Worm (Caenorhabditis elegans): Measurements from ENCODE around the gene cpi-1.
A peak's percentile ranks its signal among the peaks of the same experiment; 100 is the strongest.

Gene cpi-1

DNA sequence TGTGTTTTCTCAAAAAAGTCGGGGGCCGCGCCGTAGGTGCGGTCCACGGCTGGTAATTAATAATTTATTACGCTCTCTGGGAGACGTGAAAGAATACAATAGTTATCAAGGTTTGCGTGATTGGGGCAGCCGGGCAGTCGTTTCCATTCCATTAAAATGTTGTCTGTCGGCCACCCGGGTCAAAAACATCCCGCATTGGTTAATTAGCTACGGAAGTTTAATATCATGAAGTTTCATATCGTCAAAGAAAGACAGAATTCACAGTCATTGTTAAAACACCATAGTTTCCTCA is 781 bp upstream of the cpi-1 start:
- TF ChIP-seq dao-5 (tag; optimal IDR thresholded peaks at IDR 0.05) = no peak
- no peak for TF ChIP-seq him-1 (tag; optimal IDR thresholded peaks at IDR 0.05)
- TF ChIP-seq W03F9.2 (tag; optimal IDR thresholded peaks at IDR 0.05) = no peak

DNA sequence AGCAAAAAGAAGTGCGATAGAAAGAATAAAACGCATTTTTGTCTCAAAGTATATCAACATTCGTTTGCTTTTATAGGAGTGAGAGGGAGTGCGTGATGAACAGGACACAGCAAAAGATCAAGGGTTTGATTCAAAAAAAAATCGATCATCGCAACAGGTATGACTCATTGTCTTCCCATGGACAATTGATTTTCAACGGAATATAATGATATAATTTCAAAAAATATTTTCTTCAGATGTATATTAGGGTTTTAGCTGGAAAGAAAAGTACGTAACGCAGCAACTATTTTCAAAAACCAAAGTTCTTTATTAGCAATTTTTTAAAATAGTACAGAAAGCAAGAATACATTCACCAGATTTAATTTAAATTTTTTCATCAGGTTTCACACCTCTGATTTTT is 1.2 kb downstream of the cpi-1 start, which contains the start of gene K08B4.7:
Gene K08B4.7, minus strand, starts transcription at position 101 of the 400 bp plus-strand sequence.
- TF ChIP-seq W03F9.2 (tag; optimal IDR thresholded peaks at IDR 0.05) (no peak), dao-5 (tag; optimal IDR thresholded peaks at IDR 0.05) (no peak), him-1 (tag; optimal IDR thresholded peaks at IDR 0.05) (no peak)

DNA sequence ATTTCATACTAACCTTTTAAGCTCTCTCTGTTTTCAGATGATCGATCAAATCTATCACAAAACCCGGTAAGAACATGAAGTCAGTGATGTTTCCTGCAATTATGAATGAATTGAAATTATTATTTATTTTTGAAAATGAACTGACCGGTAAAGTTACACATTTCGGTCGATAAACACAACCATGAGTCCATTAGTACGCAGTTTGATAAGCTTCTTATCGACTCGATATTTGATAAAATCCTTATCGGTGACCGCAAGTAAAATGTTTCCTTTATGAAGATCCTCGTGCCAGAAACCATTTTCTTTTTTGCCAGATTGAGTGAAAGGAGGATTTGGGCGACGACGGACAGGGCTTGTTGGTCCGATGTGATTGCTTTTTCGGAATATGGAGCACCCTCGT is 7.0 kb downstream of the cpi-1 start:
- TF ChIP-seq dao-5 (tag; optimal IDR thresholded peaks at IDR 0.05) = no peak
- no peak for TF ChIP-seq W03F9.2 (tag; optimal IDR thresholded peaks at IDR 0.05)
- TF ChIP-seq him-1 (tag; optimal IDR thresholded peaks at IDR 0.05) = no peak

DNA sequence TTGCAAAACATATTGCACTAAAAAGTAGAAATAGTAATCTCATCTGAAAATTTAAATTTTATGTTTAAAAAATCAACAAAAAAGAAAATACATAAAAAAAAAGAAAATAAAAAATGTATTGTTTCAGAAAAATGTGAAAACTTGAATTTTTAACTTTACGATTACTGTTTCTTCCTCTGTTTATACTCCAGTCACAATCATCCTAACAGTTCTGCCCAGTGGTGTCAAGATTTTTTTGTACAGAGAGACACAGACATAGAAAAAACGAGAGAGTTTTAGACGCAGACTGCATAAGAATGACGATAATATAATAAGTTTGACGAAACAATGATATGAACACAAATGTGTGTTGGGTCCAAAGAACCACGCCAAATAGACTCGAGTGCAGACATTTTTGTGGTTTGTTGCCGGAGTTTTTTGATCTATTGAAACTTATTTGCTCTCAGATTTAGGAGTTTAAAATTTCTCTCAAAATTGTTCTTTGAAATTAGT is 9.9 kb downstream of the cpi-1 start, which contains the start of gene ugt-20:
Gene ugt-20, minus strand, starts transcription at position 51 of the 492 bp plus-strand sequence.
- TF ChIP-seq him-1 (tag; optimal IDR thresholded peaks at IDR 0.05) (no peak), dao-5 (tag; optimal IDR thresholded peaks at IDR 0.05) (no peak), W03F9.2 (tag; optimal IDR thresholded peaks at IDR 0.05) (no peak)

DNA sequence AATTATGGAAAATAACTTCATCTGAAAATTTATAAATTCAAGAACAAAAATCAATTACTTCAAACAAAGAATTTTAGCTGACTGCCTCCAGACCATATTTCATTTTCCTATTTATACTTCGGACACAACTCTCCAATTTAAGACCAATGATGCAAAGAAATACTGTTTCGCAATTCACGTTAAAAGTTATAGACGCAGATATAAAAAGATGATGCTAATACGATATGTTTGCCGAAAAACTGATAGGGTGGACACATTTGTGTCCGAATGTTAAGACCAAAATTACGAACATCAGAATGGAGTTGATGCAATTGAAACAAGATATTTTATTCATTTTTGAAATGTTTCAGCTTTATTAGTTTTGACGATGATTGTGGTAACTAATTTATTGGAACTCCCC is 13.6 kb downstream of the cpi-1 start, which contains the start of gene ugt-19:
Gene ugt-19, minus strand, starts transcription at position 28 of the 400 bp plus-strand sequence.
- no peak for TF ChIP-seq him-1 (tag; optimal IDR thresholded peaks at IDR 0.05)
- TF ChIP-seq W03F9.2 (tag; optimal IDR thresholded peaks at IDR 0.05) = no peak
- TF ChIP-seq dao-5 (tag; optimal IDR thresholded peaks at IDR 0.05) = no peak

DNA sequence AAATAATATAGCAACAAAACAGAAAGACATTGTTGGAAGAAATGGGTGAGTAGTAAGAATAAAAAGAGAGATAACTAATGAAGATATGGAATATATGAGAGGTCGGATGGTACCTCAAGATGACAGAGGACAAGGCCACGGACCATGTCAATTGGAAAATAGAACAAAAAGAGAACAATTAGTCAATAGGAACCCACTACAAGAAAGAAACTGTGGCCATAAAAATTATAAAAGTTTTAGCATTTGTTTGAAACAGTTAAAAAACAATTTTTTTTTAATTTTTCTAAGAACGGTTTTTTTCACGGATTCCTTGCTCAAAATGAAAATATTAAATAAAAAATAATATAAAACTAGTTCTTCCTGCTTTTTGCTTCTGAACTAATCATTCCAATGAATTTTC is 17.4 kb downstream of the cpi-1 start, which contains the start of gene cpg-20:
Gene cpg-20, minus strand, starts transcription at position 101 of the 400 bp plus-strand sequence.
- no peak for TF ChIP-seq him-1 (tag; optimal IDR thresholded peaks at IDR 0.05)
- TF ChIP-seq W03F9.2 (tag; optimal IDR thresholded peaks at IDR 0.05) = no peak
- TF ChIP-seq dao-5 (tag; optimal IDR thresholded peaks at IDR 0.05) = no peak

DNA sequence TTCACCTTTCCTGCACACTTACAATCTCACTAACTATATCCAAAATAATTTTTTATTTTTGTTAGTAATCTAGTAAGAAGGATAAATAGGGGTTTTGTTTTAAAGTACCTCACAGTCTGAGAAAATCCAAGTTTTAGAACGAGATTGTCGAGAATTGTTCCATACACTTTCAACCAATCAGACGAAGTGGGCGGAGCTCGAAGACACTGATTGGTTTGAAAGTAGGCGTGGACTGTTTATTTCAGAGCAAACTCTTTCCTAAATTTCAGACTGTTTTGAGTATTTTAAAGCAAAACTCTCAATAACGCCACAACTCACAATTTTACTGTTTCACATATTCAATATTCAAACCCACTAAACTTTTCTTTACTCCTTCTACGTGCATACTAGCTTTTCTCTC is 22.5 kb downstream of the cpi-1 start:
- TF ChIP-seq him-1 (tag; optimal IDR thresholded peaks at IDR 0.05) (no peak), W03F9.2 (tag; optimal IDR thresholded peaks at IDR 0.05) (no peak), dao-5 (tag; optimal IDR thresholded peaks at IDR 0.05) (no peak)

DNA sequence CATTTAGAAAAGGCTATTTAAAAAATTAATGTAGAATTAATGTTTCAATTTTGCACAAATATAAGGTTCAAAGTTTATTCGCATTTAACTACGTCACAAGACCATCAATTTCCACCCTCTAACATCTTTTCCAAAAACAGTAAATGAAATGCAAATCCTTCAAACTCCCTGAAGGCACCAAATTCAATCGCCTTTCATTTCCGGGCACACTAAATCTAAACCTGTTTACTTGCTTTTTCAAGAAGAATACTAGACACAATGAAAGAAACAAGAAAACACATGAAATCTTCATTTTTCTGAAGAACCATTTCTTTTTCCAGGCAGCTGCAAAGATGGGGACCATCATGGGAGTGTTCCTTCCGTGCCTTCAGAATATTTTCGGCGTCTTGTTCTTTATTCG is 28.3 kb downstream of the cpi-1 start:
- no peak for TF ChIP-seq him-1 (tag; optimal IDR thresholded peaks at IDR 0.05)

DNA sequence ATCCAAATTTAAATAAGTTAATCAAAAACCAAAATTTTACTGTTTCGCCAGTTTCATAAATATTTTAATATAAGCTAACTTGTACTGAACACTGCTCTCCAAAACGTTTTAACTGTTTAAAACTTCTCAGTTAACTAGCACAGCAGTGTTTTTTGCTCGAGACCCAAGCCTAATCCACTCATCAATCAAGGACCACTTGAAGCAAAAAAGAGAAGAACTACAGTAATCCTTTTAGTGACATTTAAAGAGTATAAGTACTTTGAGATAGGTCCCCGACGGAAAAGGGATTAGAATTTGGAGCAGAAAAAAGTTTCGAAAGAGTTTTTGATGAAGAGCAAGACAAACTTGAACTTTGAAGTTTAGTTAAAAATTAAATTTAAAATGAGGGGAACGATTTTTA is 28.8 kb downstream of the cpi-1 start:
- no peak for TF ChIP-seq him-1 (tag; optimal IDR thresholded peaks at IDR 0.05)
- TF ChIP-seq dao-5 (tag; optimal IDR thresholded peaks at IDR 0.05) = no peak
- TF ChIP-seq W03F9.2 (tag; optimal IDR thresholded peaks at IDR 0.05) = no peak

DNA sequence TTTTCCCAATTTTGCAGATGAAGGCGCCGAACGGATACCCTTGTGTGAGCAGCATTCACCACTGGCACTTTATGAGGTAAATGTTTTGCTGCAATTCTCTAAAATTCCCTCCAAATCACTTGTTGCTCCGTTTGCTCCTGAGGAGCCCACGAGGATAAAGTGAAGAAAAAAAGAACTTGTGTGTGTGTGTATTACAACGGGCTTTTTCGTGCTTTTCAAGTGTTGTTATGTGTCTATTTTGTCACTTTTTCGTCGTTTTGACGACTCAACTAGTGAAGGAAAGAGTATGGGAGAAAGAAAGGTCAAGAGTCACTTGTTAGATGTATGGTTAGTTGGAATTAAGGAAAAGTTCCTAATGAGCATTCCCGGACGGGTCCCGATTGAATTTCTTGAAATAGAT is 31.4 kb downstream of the cpi-1 start:
- no peak for TF ChIP-seq dao-5 (tag; optimal IDR thresholded peaks at IDR 0.05)
- no peak for TF ChIP-seq him-1 (tag; optimal IDR thresholded peaks at IDR 0.05)
- TF ChIP-seq W03F9.2 (tag; optimal IDR thresholded peaks at IDR 0.05) = no peak

DNA sequence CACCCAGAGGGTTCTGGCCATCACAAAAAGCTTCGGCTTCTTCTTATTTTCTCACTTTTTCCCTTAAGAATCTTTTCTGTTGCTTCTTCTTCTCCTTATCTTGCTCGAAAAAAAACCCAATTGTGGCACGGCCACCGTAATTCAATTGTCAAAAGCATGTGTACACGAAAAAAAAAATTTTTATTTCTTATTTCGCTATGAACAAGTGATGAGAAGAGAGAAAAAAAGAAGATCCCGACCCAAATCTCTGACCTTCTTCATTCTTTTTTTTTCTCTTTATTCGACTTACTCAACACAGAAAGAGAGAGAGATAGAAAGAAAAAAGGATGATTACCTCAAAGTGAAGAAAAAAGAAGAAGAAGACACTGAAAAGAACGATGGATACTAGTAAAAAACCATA is 32.6 kb downstream of the cpi-1 start:
- TF ChIP-seq him-1 (tag; optimal IDR thresholded peaks at IDR 0.05) (peak; percentile 53), W03F9.2 (tag; optimal IDR thresholded peaks at IDR 0.05) (no peak)

DNA sequence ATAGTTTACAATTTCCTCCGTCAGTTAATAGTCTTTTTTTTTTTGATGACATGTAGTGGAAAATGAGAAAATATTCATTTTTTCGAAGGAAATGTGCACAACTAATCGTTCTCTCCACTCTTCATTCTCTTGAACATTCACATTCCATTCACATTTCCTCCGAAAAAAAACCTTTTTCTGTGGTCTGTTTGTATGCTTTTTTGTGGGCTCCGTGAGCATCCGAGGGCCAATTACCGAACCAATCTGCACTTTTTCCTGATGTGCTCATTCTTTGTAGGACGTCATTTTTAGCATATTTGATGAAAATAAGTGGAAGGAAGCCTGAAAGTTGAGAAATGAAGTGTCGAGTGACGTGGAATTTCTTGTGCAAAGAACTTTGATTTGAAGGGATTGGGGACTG is 33.8 kb downstream of the cpi-1 start:
- TF ChIP-seq W03F9.2 (tag; optimal IDR thresholded peaks at IDR 0.05) (no peak), him-1 (tag; optimal IDR thresholded peaks at IDR 0.05) (no peak), dao-5 (tag; optimal IDR thresholded peaks at IDR 0.05) (no peak)

DNA sequence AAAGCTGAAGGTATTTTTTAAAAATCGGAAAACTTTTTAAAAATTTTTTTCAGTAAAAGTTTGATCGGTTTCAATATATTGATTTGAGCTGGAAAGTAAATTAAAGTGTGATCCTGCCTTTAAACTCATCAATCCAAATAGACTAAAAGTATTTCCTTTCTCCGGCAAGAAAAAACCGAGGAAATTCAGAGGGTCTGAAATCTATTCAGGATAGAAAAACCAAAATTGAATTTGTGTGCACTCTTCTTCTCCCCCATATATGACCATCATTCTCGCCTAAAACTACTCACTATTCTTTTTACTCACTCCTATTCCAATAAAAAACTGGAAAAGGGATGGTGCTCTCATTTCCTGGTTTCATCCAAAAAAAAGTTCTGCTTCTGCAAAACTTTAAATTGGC is 38.6 kb downstream of the cpi-1 start:
- TF ChIP-seq him-1 (tag; optimal IDR thresholded peaks at IDR 0.05) (no peak), W03F9.2 (tag; optimal IDR thresholded peaks at IDR 0.05) (no peak), dao-5 (tag; optimal IDR thresholded peaks at IDR 0.05) (no peak)

DNA sequence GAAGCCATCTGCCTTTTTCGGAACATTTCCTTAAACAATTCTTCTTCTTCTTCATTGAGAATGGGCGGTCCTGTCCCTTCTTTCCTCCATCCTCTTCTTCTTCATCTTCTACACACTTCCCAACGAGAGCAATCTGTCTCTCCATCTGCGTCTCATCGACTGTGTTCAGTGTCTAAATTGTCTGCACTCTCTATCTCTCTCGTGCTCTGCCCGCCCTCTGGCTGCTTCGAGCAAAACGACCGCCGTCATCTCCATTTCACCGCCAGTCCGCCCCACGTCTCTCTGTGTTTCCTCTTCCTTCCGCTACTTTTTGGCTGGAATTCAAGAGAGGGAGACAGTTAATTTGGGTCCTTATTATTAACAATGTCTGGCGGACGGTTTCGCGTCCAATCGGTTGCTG is 40.0 kb downstream of the cpi-1 start:
- TF ChIP-seq W03F9.2 (tag; optimal IDR thresholded peaks at IDR 0.05) (no peak), him-1 (tag; optimal IDR thresholded peaks at IDR 0.05) (no peak)

DNA sequence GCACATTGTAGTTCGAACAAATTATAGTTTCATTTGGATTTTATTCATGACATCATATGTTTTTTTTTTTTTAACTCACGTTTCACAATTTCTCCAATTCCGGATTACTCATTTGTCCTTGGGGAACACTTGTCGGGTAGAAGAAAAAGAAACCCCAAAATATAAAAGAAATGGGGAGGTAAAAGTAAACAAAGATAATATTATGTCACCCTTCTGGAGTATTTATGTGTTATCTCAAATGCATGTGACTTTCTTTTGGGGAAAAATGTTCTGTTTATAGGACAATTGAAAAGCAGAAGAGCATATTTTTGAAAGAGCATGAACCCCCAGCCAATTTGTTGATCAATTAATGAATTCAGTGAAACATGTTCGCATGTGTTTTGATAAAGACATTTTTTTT is 41.6 kb downstream of the cpi-1 start:
- TF ChIP-seq him-1 (tag; optimal IDR thresholded peaks at IDR 0.05) (no peak), dao-5 (tag; optimal IDR thresholded peaks at IDR 0.05) (no peak), W03F9.2 (tag; optimal IDR thresholded peaks at IDR 0.05) (no peak)

DNA sequence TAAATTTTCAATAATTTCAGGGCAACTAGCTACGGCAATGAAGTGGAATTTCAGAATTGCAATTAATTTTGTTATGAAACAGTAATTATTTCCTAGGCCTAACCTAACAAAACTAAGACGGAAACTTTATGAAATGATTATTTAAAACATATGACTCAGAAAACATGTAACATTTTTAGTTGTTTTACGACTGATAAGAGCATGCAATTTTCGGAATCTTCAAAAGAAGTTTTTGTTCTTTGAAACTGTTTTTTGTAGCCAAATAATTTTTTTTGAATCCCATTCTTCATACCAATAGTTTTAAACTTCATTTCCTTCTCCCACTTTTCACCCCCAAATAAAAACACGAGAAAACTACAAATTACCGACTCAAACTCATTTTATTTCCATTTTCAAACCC is 44.4 kb downstream of the cpi-1 start:
- TF ChIP-seq him-1 (tag; optimal IDR thresholded peaks at IDR 0.05) = no peak
- no peak for TF ChIP-seq W03F9.2 (tag; optimal IDR thresholded peaks at IDR 0.05)

All from whole organism, L4/young adult.